Fruit fly (Drosophila melanogaster) whole organism, prepupa: ENCODE results near the gene CG13847.

Source experiments
- CG11762 ChIP-seq: fragments of 200-800 bp; sonication (Bioruptor generic); optimal IDR thresholded peaks from 3 replicates; lab custom pipeline; 2016; ENCODE audit warnings: missing biosample characterization, missing genetic modification characterization; ENCODE audit not compliant: insufficient read depth
- CG15336 ChIP-seq: fragments of 200-800 bp; sonication (Bioruptor generic); IDR thresholded peaks from 2 replicates; pipeline ENCODE4 v1.3.6; 2022; ENCODE audit warnings: missing biosample characterization, missing genetic modification characterization
- CG32006 ChIP-seq: fragments of 200-800 bp; sonication (Bioruptor generic); optimal IDR thresholded peaks from 3 replicates; lab custom pipeline; 2017; ENCODE audit warnings: missing biosample characterization, mild to moderate bottlenecking, missing genetic modification characterization
- CG6163 ChIP-seq: fragments of 200-800 bp; sonication (Bioruptor generic); IDR thresholded peaks from 3 replicates; pipeline ENCODE4 v1.3.6; 2022; ENCODE audit warnings: missing biosample characterization, missing genetic modification characterization
- CG6276 ChIP-seq: fragments of 200-800 bp; sonication (Bioruptor generic); optimal IDR thresholded peaks from 2 replicates; lab custom pipeline; 2017; ENCODE audit warnings: missing biosample characterization, mild to moderate bottlenecking, missing genetic modification characterization
- CG6792 ChIP-seq: fragments of 200-800 bp; sonication (Bioruptor generic); optimal IDR thresholded peaks from 3 replicates; lab custom pipeline; 2016; ENCODE audit warnings: missing biosample characterization, missing genetic modification characterization
- CG6854 ChIP-seq: fragments of 200-800 bp; sonication (Bioruptor generic); optimal IDR thresholded peaks from 2 replicates; lab custom pipeline; 2017; ENCODE audit warnings: missing biosample characterization, mild to moderate bottlenecking, missing genetic modification characterization
- CG7368 ChIP-seq: fragments of 200-800 bp; sonication (Bioruptor generic); optimal IDR thresholded peaks from 3 replicates; lab custom pipeline; 2016; ENCODE audit warnings: missing biosample characterization, missing genetic modification characterization
- CG8119 ChIP-seq: fragments of 200-800 bp; sonication (Bioruptor generic); IDR thresholded peaks from 3 replicates; pipeline ENCODE4 v1.3.6; 2022; ENCODE audit warnings: missing biosample characterization, missing genetic modification characterization
- CG8319 ChIP-seq: fragments of 200-800 bp; sonication (Bioruptor generic); optimal IDR thresholded peaks from 3 replicates; lab custom pipeline; 2016; ENCODE audit warnings: missing biosample characterization, missing genetic modification characterization
- CG8632 ChIP-seq: fragments of 200-800 bp; sonication (Bioruptor generic); optimal IDR thresholded peaks from 3 replicates; lab custom pipeline; 2016; ENCODE audit warnings: missing biosample characterization, missing genetic modification characterization
- Eip78C ChIP-seq: fragments of 200-800 bp; sonication (Bioruptor generic); peaks from one replicate; lab custom pipeline; 2016; ENCODE audit warnings: missing biosample characterization, missing genetic modification characterization
- Gug ChIP-seq: fragments of 200-800 bp; sonication (Bioruptor generic); IDR thresholded peaks from 2 replicates; pipeline ENCODE4 v1.3.6; 2022; ENCODE audit warnings: missing biosample characterization, missing genetic modification characterization
- Hr38 ChIP-seq: sonication (Bioruptor generic); optimal IDR thresholded peaks from 2 replicates; lab custom pipeline; 2016; ENCODE audit warnings: missing biosample characterization, missing genetic modification characterization
- Lpt ChIP-seq: fragments of 200-800 bp; sonication (Bioruptor generic); optimal IDR thresholded peaks from 3 replicates; lab custom pipeline; 2016; ENCODE audit warnings: missing biosample characterization, missing genetic modification characterization
- OdsH ChIP-seq: fragments of 200-800 bp; sonication (Bioruptor generic); optimal IDR thresholded peaks from 3 replicates; lab custom pipeline; 2016; ENCODE audit warnings: missing biosample characterization, missing genetic modification characterization
- Smox ChIP-seq: fragments of 200-800 bp; sonication (Bioruptor generic); optimal IDR thresholded peaks from 3 replicates; lab custom pipeline; 2016; ENCODE audit warnings: missing biosample characterization, missing genetic modification characterization
- Sox102F ChIP-seq: fragments of 200-800 bp; sonication (Bioruptor generic); optimal IDR thresholded peaks from 2 replicates; lab custom pipeline; 2016; ENCODE audit warnings: missing biosample characterization, mild to moderate bottlenecking, missing genetic modification characterization
- Sox14 ChIP-seq: fragments of 200-800 bp; sonication (Bioruptor generic); optimal IDR thresholded peaks from 3 replicates; lab custom pipeline; 2016; ENCODE audit warnings: missing biosample characterization, missing genetic modification characterization
- achi ChIP-seq: fragments of 200-800 bp; sonication (Bioruptor generic); optimal IDR thresholded peaks from 3 replicates; lab custom pipeline; 2016; ENCODE audit warnings: missing biosample characterization, missing genetic modification characterization
- cyc ChIP-seq: fragments of 200-800 bp; sonication (Bioruptor generic); optimal IDR thresholded peaks from 3 replicates; lab custom pipeline; 2016; ENCODE audit warnings: missing biosample characterization, missing genetic modification characterization
- eg ChIP-seq: fragments of 200-800 bp; sonication (Bioruptor generic); IDR thresholded peaks from 3 replicates; pipeline ENCODE4 v1.3.6; 2022; ENCODE audit warnings: missing biosample characterization, missing genetic modification characterization
- fkh ChIP-seq: fragments of 200-800 bp; sonication (Bioruptor generic); optimal IDR thresholded peaks from 3 replicates; lab custom pipeline; 2017; ENCODE audit warnings: missing biosample characterization, mild to moderate bottlenecking, missing genetic modification characterization, moderate library complexity
- spab ChIP-seq: fragments of 200-800 bp; sonication (Bioruptor generic); optimal IDR thresholded peaks from 2 replicates; lab custom pipeline; 2017; ENCODE audit warnings: missing biosample characterization, mild to moderate bottlenecking, missing genetic modification characterization, missing genetic modification reagents
- ss ChIP-seq, 2 experiments: fragments of 200-800 bp; sonication (Bioruptor generic); optimal IDR thresholded peaks; 2 replicates in 1 of 2; 3 replicates in 1 of 2; lab custom pipeline; 2017 to 2018; ENCODE audit warnings: mild to moderate bottlenecking in 2 of 2, missing biosample characterization in 2 of 2, missing genetic modification characterization in 2 of 2, moderate library complexity in 1 of 2

CG13847 gene

DNA sequence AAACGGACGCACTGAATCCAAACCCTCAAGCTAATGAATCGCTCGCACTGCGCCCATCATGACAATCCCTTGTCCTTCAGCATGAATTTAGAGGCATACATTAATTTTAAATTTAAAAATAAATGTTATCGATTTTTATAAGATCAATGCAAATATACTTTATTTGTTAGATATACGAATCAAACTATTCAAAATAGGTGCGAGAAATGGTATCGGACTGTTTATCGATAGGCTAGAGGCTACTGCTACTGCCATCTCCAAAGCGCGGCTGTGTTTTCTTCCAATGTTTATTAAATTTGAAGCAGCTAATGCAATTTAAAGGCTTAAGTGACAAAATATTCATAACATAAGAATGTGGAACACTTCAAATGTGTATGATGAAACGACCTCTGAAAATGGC, 54.9 kb downstream of the CG13847 start, which contains the start of gene CG43342:
Gene CG43342, plus strand, starts transcription at position 264 of the 400 bp plus-strand sequence.
- TF ChIP-seq Lpt (GFP tag; lab: Kevin White, UChicago), result no peak
- no peak for TF ChIP-seq CG8632
- TF ChIP-seq fkh (GFP tag; lab: Kevin White, UChicago), result peak; percentile 64
- TF ChIP-seq eg (GFP tag; lab: Robert Waterston, UW), result no peak
- TF ChIP-seq, all 60 proteins: peak for 1

- TF ChIP-seq fkh (GFP tag; lab: Kevin White, UChicago) (peak; percentile 82), CG8319 (GFP tag; lab: Kevin White, UChicago) (no peak), CG6163 (GFP tag; lab: Robert Waterston, UW) (no peak)
Observed at dm6 chr3R:22379942-22380341, 56.0 kb downstream of the CG13847 start, which contains the start of gene CG34149. TSS of gene CG34149 (plus strand) at chr3R:22380128.

- TF ChIP-seq ss (GFP tag; optimal IDR thresholded peaks at IDR 0.05; lab: Kevin White, UChicago), result no peak
- no peak for TF ChIP-seq fkh (GFP tag; lab: Kevin White, UChicago)
- no peak for TF ChIP-seq OdsH
- no peak for TF ChIP-seq cyc (GFP tag; lab: Kevin White, UChicago)
- TF ChIP-seq Smox (GFP tag; lab: Kevin White, UChicago), result no peak
- TF ChIP-seq CG6792 (GFP tag; lab: Kevin White, UChicago), result no peak
- no peak for TF ChIP-seq Hr38 (GFP tag; lab: Kevin White, UChicago)
- no peak for TF ChIP-seq spab
- TF ChIP-seq achi (GFP tag; lab: Kevin White, UChicago), result no peak
- TF ChIP-seq CG7368, result no peak
- no peak for TF ChIP-seq CG8119 (GFP tag; lab: Robert Waterston, UW)
- no peak for TF ChIP-seq CG32006
- no peak for TF ChIP-seq CG6854
- TF ChIP-seq Sox102F (GFP tag; lab: Kevin White, UChicago), result no peak
- no peak for TF ChIP-seq CG11762 (GFP tag; lab: Kevin White, UChicago)
- TF ChIP-seq Sox14 (GFP tag; lab: Kevin White, UChicago), result no peak
- TF ChIP-seq Gug (GFP tag; lab: Robert Waterston, UW), result no peak
- no peak for TF ChIP-seq CG6276 (GFP tag; lab: Kevin White, UChicago)
- TF ChIP-seq CG15336 (GFP tag; lab: Robert Waterston, UW), result no peak
- TF ChIP-seq Eip78C (GFP tag; lab: Kevin White, UChicago), result no peak
Observed at dm6 chr3R:22375674-22376073, 60.3 kb downstream of the CG13847 start, which contains the start of gene CG18596. TSS of gene CG18596 (plus strand) at chr3R:22375923.
